Worm (Caenorhabditis elegans) whole organism, early embryonic: ENCODE measurements around the gene uvs-1.

Experiments
- B0310.2 ChIP-seq: sonication (generic microtip); optimal IDR thresholded peaks from 2 replicates; lab custom pipeline; 2016; ENCODE audit warnings: mild to moderate bottlenecking, missing genetic modification characterization, missing compliant biosample characterization
- F13C5.2 ChIP-seq: sonication (generic microtip); optimal IDR thresholded peaks from 2 replicates; lab custom pipeline; 2017; ENCODE audit warnings: mild to moderate bottlenecking, missing genetic modification characterization, inconsistent platforms, missing compliant biosample characterization
- aly-1 ChIP-seq: sonication (generic microtip); optimal IDR thresholded peaks from 2 replicates; lab custom pipeline; 2016; ENCODE audit warnings: missing genetic modification characterization, missing compliant biosample characterization
- ama-1 ChIP-seq: fragments of 150-350 bp; optimal IDR thresholded peaks from 2 replicates; lab custom pipeline; 2014
- ceh-13 ChIP-seq: fragments of 200-800 bp; sonication (Bioruptor generic); optimal IDR thresholded peaks from 2 replicates; lab custom pipeline; 2018; ENCODE audit warnings: mild to moderate bottlenecking, missing genetic modification characterization, missing compliant biosample characterization
- ceh-36 ChIP-seq: sonication (generic microtip); optimal IDR thresholded peaks from 2 replicates; lab custom pipeline; 2016; ENCODE audit warnings: missing genetic modification characterization, inconsistent platforms, missing compliant biosample characterization
- ets-7 ChIP-seq: sonication (generic microtip); optimal IDR thresholded peaks from 2 replicates; lab custom pipeline; 2016; ENCODE audit warnings: missing genotype, missing genetic modification characterization, missing compliant biosample characterization
- flt-1 ChIP-seq: fragments of 200-800 bp; sonication (Bioruptor generic); IDR thresholded peaks from 2 replicates; pipeline ENCODE4 v1.3.6; 2022; ENCODE audit warnings: missing genetic modification characterization, missing compliant biosample characterization
- hmbx-1 ChIP-seq: sonication (generic microtip); optimal IDR thresholded peaks from 2 replicates; lab custom pipeline; 2016; ENCODE audit warnings: mild to moderate bottlenecking, missing genetic modification characterization, missing compliant biosample characterization
- hmg-4 ChIP-seq: fragments of 200-800 bp; sonication (Bioruptor generic); optimal IDR thresholded peaks from 2 replicates; lab custom pipeline; 2018; ENCODE audit warnings: mild to moderate bottlenecking, missing genetic modification characterization, missing compliant biosample characterization
- hnd-1 ChIP-seq: sonication (generic microtip); optimal IDR thresholded peaks from 2 replicates; lab custom pipeline; 2016; ENCODE audit warnings: missing genetic modification characterization, missing compliant biosample characterization
- pes-1 ChIP-seq: fragments of 200-800 bp; sonication (Bioruptor generic); IDR thresholded peaks from 2 replicates; pipeline ENCODE4 v1.3.6; 2022; ENCODE audit warnings: missing genetic modification reagents, missing genetic modification characterization, missing compliant biosample characterization
- scrt-1 ChIP-seq: fragments of 200-800 bp; sonication (Bioruptor generic); IDR thresholded peaks from 2 replicates; pipeline ENCODE4 v1.3.6; 2022; ENCODE audit warnings: missing genetic modification characterization, missing compliant biosample characterization
- sea-1 ChIP-seq: fragments of 200-800 bp; sonication (Bioruptor generic); conservative IDR thresholded peaks from 2 replicates; pipeline ENCODE4 v1.3.6; 2022; ENCODE audit warnings: missing genetic modification characterization, missing compliant biosample characterization
- tbx-11 ChIP-seq: fragments of 200-800 bp; sonication (Bioruptor generic); IDR thresholded peaks from 2 replicates; pipeline ENCODE4 v1.3.6; 2022; ENCODE audit warnings: missing genetic modification characterization, missing compliant biosample characterization
- tbx-37 ChIP-seq: fragments of 200-800 bp; sonication (Bioruptor generic); conservative IDR thresholded peaks from 2 replicates; pipeline ENCODE4 v1.3.6; 2022; ENCODE audit warnings: missing genetic modification reagents, missing genetic modification characterization, missing compliant biosample characterization
- tra-4 ChIP-seq: sonication (generic microtip); optimal IDR thresholded peaks from 2 replicates; lab custom pipeline; 2017; ENCODE audit warnings: missing genetic modification characterization, missing compliant biosample characterization

Gene uvs-1

ce11 chrV:7806629-7807028 is 2.6 kb upstream of the uvs-1 start:
- no peak for TF ChIP-seq pes-1 (GFP tag; lab: Robert Waterston, UW)
- no peak for TF ChIP-seq hnd-1
- TF ChIP-seq ceh-13 (GFP tag; lab: Kevin White, UChicago): no peak
- TF ChIP-seq flt-1: no peak
- TF ChIP-seq hmg-4 (GFP tag; lab: Kevin White, UChicago): no peak
- TF ChIP-seq B0310.2 (tag; lab: Kevin White, UChicago): no peak
- no peak for TF ChIP-seq tbx-37 (GFP tag; lab: Robert Waterston, UW)
- no peak for TF ChIP-seq ceh-36 (tag; lab: Kevin White, UChicago)
- TF ChIP-seq tbx-11: no peak
- no peak for TF ChIP-seq ets-7 (tag; lab: Kevin White, UChicago)
- no peak for TF ChIP-seq sea-1 (GFP tag; lab: Robert Waterston, UW)
- TF ChIP-seq hmbx-1 (tag; lab: Kevin White, UChicago): no peak
- TF ChIP-seq aly-1 (tag; lab: Kevin White, UChicago): no peak
- no peak for TF ChIP-seq F13C5.2 (tag; lab: Kevin White, UChicago)
- no peak for TF ChIP-seq tra-4 (tag; lab: Kevin White, UChicago)
- TF ChIP-seq scrt-1 (GFP tag; lab: Robert Waterston, UW): no peak

ce11 chrV:7804801-7805163 is 774 bp upstream of the uvs-1 start, which contains the start of gene xpo-1:
TSS of gene xpo-1 (plus strand) at chrV:7805064.
- TF ChIP-seq ama-1 (lab: Kevin White, UChicago): no peak
- no peak for TF ChIP-seq aly-1 (tag; lab: Kevin White, UChicago)
- no peak for TF ChIP-seq hnd-1
- no peak for TF ChIP-seq tbx-37 (GFP tag; lab: Robert Waterston, UW)
- TF ChIP-seq tra-4 (tag; lab: Kevin White, UChicago): no peak
- TF ChIP-seq scrt-1 (GFP tag; lab: Robert Waterston, UW): no peak

ce11 chrV:7803563-7803962 is 445 bp downstream of the uvs-1 start:
- TF ChIP-seq pes-1 (GFP tag; lab: Robert Waterston, UW) (no peak), ceh-13 (GFP tag; lab: Kevin White, UChicago) (no peak), ceh-36 (tag; lab: Kevin White, UChicago) (no peak), tbx-11 (no peak), hmg-4 (GFP tag; lab: Kevin White, UChicago) (no peak), ets-7 (tag; lab: Kevin White, UChicago) (no peak)

ce11 chrV:7798079-7798478 is 5.9 kb downstream of the uvs-1 start, which contains the start of gene ZK742.7:
TSS of gene ZK742.7 (plus strand) at chrV:7798379.
- TF ChIP-seq ama-1 (lab: Kevin White, UChicago): no peak
- TF ChIP-seq sea-1 (GFP tag; lab: Robert Waterston, UW): no peak
- TF ChIP-seq hmbx-1 (tag; lab: Kevin White, UChicago): no peak
- TF ChIP-seq scrt-1 (GFP tag; lab: Robert Waterston, UW): no peak
- TF ChIP-seq ceh-13 (GFP tag; lab: Kevin White, UChicago): no peak
- no peak for TF ChIP-seq aly-1 (tag; lab: Kevin White, UChicago)
- no peak for TF ChIP-seq tra-4 (tag; lab: Kevin White, UChicago)
- TF ChIP-seq B0310.2 (tag; lab: Kevin White, UChicago): no peak
- TF ChIP-seq tbx-11: no peak
- no peak for TF ChIP-seq pes-1 (GFP tag; lab: Robert Waterston, UW)

- TF ChIP-seq aly-1 (tag; lab: Kevin White, UChicago): no peak
- no peak for TF ChIP-seq sea-1 (GFP tag; lab: Robert Waterston, UW)
- no peak for TF ChIP-seq ceh-36 (tag; lab: Kevin White, UChicago)
- TF ChIP-seq tra-4 (tag; lab: Kevin White, UChicago): no peak
Observed at ce11 chrV:7793067-7793466, 10.9 kb downstream of the uvs-1 start, which contains the start of gene flp-21. TSS of gene flp-21 (plus strand) at chrV:7793367.

ce11 chrV:7786639-7787038 is 17.4 kb downstream of the uvs-1 start:
- no peak for TF ChIP-seq flt-1
- no peak for TF ChIP-seq hmbx-1 (tag; lab: Kevin White, UChicago)
- TF ChIP-seq pes-1 (GFP tag; lab: Robert Waterston, UW): no peak
- no peak for TF ChIP-seq scrt-1 (GFP tag; lab: Robert Waterston, UW)
- TF ChIP-seq tra-4 (tag; lab: Kevin White, UChicago): no peak
- no peak for TF ChIP-seq tbx-11
- no peak for TF ChIP-seq ceh-13 (GFP tag; lab: Kevin White, UChicago)
- no peak for TF ChIP-seq aly-1 (tag; lab: Kevin White, UChicago)
- TF ChIP-seq ama-1 (lab: Kevin White, UChicago): no peak
- no peak for TF ChIP-seq hmg-4 (GFP tag; lab: Kevin White, UChicago)
- TF ChIP-seq tbx-37 (GFP tag; lab: Robert Waterston, UW): no peak
- no peak for TF ChIP-seq ets-7 (tag; lab: Kevin White, UChicago)
- no peak for TF ChIP-seq hnd-1
- TF ChIP-seq ceh-36 (tag; lab: Kevin White, UChicago): no peak
- no peak for TF ChIP-seq B0310.2 (tag; lab: Kevin White, UChicago)

ce11 chrV:7785885-7786284 is 18.1 kb downstream of the uvs-1 start:
- no peak for TF ChIP-seq F13C5.2 (tag; lab: Kevin White, UChicago)
- TF ChIP-seq tbx-37 (GFP tag; lab: Robert Waterston, UW): no peak
- no peak for TF ChIP-seq hnd-1
- no peak for TF ChIP-seq ama-1 (lab: Kevin White, UChicago)
- no peak for TF ChIP-seq B0310.2 (tag; lab: Kevin White, UChicago)
- TF ChIP-seq ceh-13 (GFP tag; lab: Kevin White, UChicago): no peak
- TF ChIP-seq hmbx-1 (tag; lab: Kevin White, UChicago): no peak
- TF ChIP-seq tbx-11: no peak
- TF ChIP-seq pes-1 (GFP tag; lab: Robert Waterston, UW): no peak
- TF ChIP-seq ets-7 (tag; lab: Kevin White, UChicago): no peak
- no peak for TF ChIP-seq ceh-36 (tag; lab: Kevin White, UChicago)
- TF ChIP-seq aly-1 (tag; lab: Kevin White, UChicago): no peak
- TF ChIP-seq sea-1 (GFP tag; lab: Robert Waterston, UW): no peak
- no peak for TF ChIP-seq scrt-1 (GFP tag; lab: Robert Waterston, UW)
- TF ChIP-seq hmg-4 (GFP tag; lab: Kevin White, UChicago): no peak
- no peak for TF ChIP-seq flt-1
- TF ChIP-seq tra-4 (tag; lab: Kevin White, UChicago): no peak
